Worm (Caenorhabditis elegans): ENCODE data around the gene Y9C9A.8.

ce11 chrIV:4885435-4885834 is 44.7 kb upstream of the Y9C9A.8 start:
- TF ChIP-seq nhr-21 (tag; optimal IDR thresholded peaks at IDR 0.05): no peak
- TF ChIP-seq unc-62 (GFP tag; optimal IDR thresholded peaks at IDR 0.05): no peak
- no peak for TF ChIP-seq nhr-77 (tag; optimal IDR thresholded peaks at IDR 0.05)
- no peak for TF ChIP-seq lsy-2 (tag; optimal IDR thresholded peaks at IDR 0.05)
- no peak for TF ChIP-seq elt-3 (tag; optimal IDR thresholded peaks at IDR 0.05)
- TF ChIP-seq nhr-11 (tag; optimal IDR thresholded peaks at IDR 0.05): no peak
- no peak for TF ChIP-seq ceh-82 (tag; optimal IDR thresholded peaks at IDR 0.05)
- no peak for TF ChIP-seq nhr-237 (tag; optimal IDR thresholded peaks at IDR 0.05)
- TF ChIP-seq mab-5 (tag; optimal IDR thresholded peaks at IDR 0.05): no peak
- TF ChIP-seq skn-1 (tag; optimal IDR thresholded peaks at IDR 0.05): no peak
- no peak for TF ChIP-seq R02D3.7 (tag; optimal IDR thresholded peaks at IDR 0.05)

Measured in whole organism, L2 larva.